Fruit fly (Drosophila melanogaster): ENCODE results near the gene CG13926.

dm6 chr3L:1578391-1578948 is 39.5 kb downstream of the CG13926 start:
- TF ChIP-seq CG8478 (optimal IDR thresholded peaks at IDR 0.05) (no peak), CTCF (optimal IDR thresholded peaks at IDR 0.05) (peak in 1 of 2 experiments; percentile 48)

Measured in S2 (cell line).